Fruit fly (Drosophila melanogaster) whole organism, pupa: ENCODE measurements around the gene Arfip.

Experiments used
- CG12605 ChIP-seq: fragments of 200-800 bp; sonication (Bioruptor generic); IDR thresholded peaks from 2 replicates; pipeline ENCODE4 v1.3.6; 2022; ENCODE audit warnings: missing biosample characterization, missing genetic modification characterization
- CG4496 ChIP-seq: fragments of 200-800 bp; sonication (Bioruptor generic); IDR thresholded peaks from 3 replicates; pipeline ENCODE4 v1.3.6; 2022; ENCODE audit warnings: missing biosample characterization, missing genetic modification characterization
- D1 ChIP-seq: fragments of 200-800 bp; sonication (Bioruptor generic); optimal IDR thresholded peaks from 2 replicates; lab custom pipeline; 2018; ENCODE audit warnings: missing biosample characterization, mild to moderate bottlenecking, missing genetic modification characterization, moderate library complexity
- fd96Ca ChIP-seq: fragments of 200-800 bp; sonication (Bioruptor generic); IDR thresholded peaks from 3 replicates; pipeline ENCODE4 v1.3.6; 2022; ENCODE audit warnings: missing biosample characterization, missing genetic modification characterization

DNA sequence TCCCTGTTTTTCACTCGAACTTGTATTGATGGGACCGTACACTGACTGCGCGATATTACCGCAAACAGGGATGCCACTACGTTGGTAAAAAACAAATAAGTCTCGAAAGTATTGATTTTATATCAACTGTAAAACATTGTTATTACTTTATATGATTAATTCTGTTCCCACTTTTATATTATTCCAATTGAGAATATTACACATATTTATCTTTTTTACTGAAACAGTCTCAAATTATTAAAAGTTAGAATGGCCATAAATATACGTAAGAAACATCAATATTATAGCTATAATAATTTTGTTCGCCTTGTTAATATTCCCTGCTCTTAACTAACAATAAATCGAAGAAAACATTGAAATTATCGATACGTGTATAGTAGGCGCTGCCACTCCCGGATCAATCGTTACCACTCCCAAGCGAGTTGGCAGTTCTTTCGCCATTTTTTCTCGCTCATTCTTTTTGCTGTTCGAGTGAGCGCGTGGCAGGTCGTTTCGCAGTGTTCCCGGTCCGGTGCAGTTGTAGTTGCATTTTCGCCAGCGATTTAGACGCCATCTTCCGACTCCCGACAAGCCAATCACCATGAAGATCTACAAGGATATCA is 24.9 kb downstream of the Arfip start, which contains the start of the genes SdhC and Tctp:
- TF ChIP-seq D1 (tag; lab: Kevin White, UChicago) (no peak), CG4496 (GFP tag; lab: Robert Waterston, UW) (no peak), fd96Ca (GFP tag; lab: Robert Waterston, UW) (no peak), CG12605 (no peak)
